Worm (Caenorhabditis elegans): ENCODE data around the gene tbx-39.

DNA sequence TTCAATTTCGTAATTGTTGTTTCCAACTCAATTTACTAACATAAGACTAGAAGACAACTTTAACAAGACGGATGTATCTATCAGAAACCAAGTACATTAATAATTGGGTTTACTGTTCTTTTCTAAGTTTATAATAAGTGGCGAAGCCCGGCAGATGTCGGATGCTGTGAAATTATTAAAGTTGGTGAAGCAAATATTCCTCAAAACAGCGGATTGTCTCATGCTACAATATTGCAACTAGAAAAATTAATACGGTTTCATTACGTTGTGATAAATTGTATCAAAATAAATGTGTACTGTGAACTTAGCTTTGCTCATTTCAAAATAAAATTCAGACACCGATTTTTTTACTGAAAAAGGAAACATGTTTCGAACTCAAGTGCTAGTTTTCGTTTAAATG is 40.1 kb upstream of the tbx-39 start:
- TF ChIP-seq ets-7 (tag; optimal IDR thresholded peaks at IDR 0.05) (no peak), ceh-13 (GFP tag; optimal IDR thresholded peaks at IDR 0.05) (no peak), aly-1 (tag; optimal IDR thresholded peaks at IDR 0.05) (no peak)
